Worm (Caenorhabditis elegans) whole organism, L1 larva: Measurements from ENCODE around the gene ltah-1.1.

Experiments
- F16B12.6 ChIP-seq: fragments of 150-350 bp; optimal IDR thresholded peaks from 2 replicates; lab custom pipeline; 2014; ENCODE audit warnings: missing biosample characterization, missing genetic modification characterization
- blmp-1 ChIP-seq: fragments of 150-350 bp; optimal IDR thresholded peaks from 2 replicates; lab custom pipeline; 2014; ENCODE audit warnings: missing biosample characterization, missing genetic modification characterization
- egl-27 ChIP-seq, 2 experiments: fragments of 150-350 bp in 1 of 2; sonication (generic microtip); optimal IDR thresholded peaks; 3 replicates each; lab custom pipeline; 2017 to 2018; ENCODE audit warnings: missing biosample characterization in 2 of 2, missing genetic modification characterization in 2 of 2, missing genetic modification reagents in 2 of 2
- nhr-11 ChIP-seq: fragments of 150-350 bp; optimal IDR thresholded peaks from 2 replicates; lab custom pipeline; 2014; ENCODE audit warnings: missing biosample characterization, missing genetic modification characterization
- nhr-12 ChIP-seq: sonication (generic microtip); optimal IDR thresholded peaks from 2 replicates; lab custom pipeline; 2017; ENCODE audit warnings: missing biosample characterization, missing genetic modification characterization
- swsn-7 ChIP-seq: sonication (generic microtip); optimal IDR thresholded peaks from 2 replicates; lab custom pipeline; 2016; ENCODE audit warnings: missing genetic modification characterization, missing compliant biosample characterization
- tbx-2 ChIP-seq: sonication (generic microtip); optimal IDR thresholded peaks from 2 replicates; lab custom pipeline; 2016; ENCODE audit warnings: missing genetic modification characterization, missing compliant biosample characterization
- zag-1 ChIP-seq: fragments of 150-350 bp; optimal IDR thresholded peaks from 2 replicates; lab custom pipeline; 2014; ENCODE audit warnings: missing biosample characterization, missing genetic modification characterization
- ztf-11 ChIP-seq, 2 experiments: sonication (generic microtip); optimal IDR thresholded peaks; 2 replicates each; lab custom pipeline; 2016 to 2017; ENCODE audit warnings: missing genetic modification characterization in 2 of 2, missing biosample characterization in 1 of 2, missing compliant biosample characterization in 1 of 2

DNA sequence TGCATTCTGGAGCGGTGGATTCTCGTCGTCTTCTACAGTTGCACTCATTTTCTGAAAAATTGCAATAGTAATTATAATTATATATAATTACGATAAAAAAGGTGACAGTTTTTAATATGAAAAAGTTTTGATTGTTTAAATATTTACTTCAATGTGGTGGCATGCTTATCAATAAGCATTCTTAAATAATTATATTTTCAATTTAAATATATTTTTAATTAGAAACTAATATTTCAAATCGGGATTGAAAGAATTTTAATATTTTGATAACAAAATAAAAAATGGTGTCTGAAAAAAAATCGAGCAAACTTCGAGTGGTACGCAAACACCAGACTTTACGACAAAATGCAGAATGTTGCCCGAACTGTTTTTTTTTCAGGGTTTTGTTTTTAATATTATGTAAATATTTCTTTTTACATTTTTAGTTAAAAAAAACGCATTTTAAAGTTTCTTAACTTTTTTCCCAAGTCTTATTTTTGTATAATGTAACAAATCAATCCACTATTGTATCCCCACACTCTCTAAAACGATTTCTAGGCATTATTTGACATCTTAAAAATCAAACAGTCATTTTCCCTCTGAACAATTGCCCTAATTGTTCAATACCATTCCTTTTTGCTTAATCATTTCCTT is 2.9 kb downstream of the ltah-1.1 start, which contains the start of the genes C42C1.12 and C42C1.19:
- TF ChIP-seq F16B12.6 (tag; lab: Kevin White, UChicago) (peak; percentile 82), swsn-7 (tag; lab: Kevin White, UChicago) (peak; percentile 3), zag-1 (tag; lab: Kevin White, UChicago) (no peak), ztf-11 (tag; optimal IDR thresholded peaks at IDR 0.05; lab: Kevin White, UChicago) (no peak), egl-27 (tag; optimal IDR thresholded peaks at IDR 0.05; lab: Kevin White, UChicago) (no peak), tbx-2 (tag; lab: Kevin White, UChicago) (no peak), nhr-11 (no peak), nhr-12 (no peak), blmp-1 (peak; percentile 15)
